Worm (Caenorhabditis elegans): ENCODE measurements around the gene fbxb-87.

fbxb-87 gene

ce11 chrIII:10894220-10894619 is at the start of gene fbxb-87:
TSS of gene fbxb-87 (plus strand) at chrIII:10894520.
- TF ChIP-seq ceh-82 (tag; optimal IDR thresholded peaks at IDR 0.05) (no peak), skn-1 (tag; optimal IDR thresholded peaks at IDR 0.05) (no peak), nhr-237 (tag; optimal IDR thresholded peaks at IDR 0.05) (no peak), nhr-28 (tag; optimal IDR thresholded peaks at IDR 0.05) (no peak), unc-62 (GFP tag; optimal IDR thresholded peaks at IDR 0.05) (no peak)

DNA sequence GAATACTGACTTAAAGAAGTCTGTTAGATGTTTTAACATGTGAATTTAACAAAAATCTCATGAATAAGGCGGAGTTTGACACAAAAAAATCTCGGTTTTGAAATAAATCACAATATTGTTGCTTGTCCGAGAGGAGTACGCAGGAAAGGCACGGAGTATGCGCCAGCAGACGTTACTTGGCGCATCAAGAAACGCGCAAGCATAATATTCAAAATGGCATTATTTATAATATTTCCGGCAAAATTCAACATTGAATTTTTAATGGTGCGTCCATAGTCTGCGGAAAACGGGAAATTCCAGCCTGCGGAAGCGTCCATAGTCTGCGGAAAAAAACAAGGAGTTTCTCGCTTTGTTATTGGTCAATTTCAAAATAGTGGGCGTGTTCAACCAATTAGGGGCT is 49.4 kb upstream of the fbxb-87 start, which contains the start of gene pde-12:
Gene pde-12 (minus strand): TSS at position 148 of the 400 bp plus-strand sequence.
- no peak for TF ChIP-seq unc-39 (tag; optimal IDR thresholded peaks at IDR 0.05)
- no peak for TF ChIP-seq pqm-1 (tag; optimal IDR thresholded peaks at IDR 0.05)
- TF ChIP-seq ceh-28 (tag; optimal IDR thresholded peaks at IDR 0.05) = peak; percentile 51
- peak; percentile 44 for TF ChIP-seq elt-2 (tag; optimal IDR thresholded peaks at IDR 0.05)
- peak; percentile 52 for TF ChIP-seq skn-1 (tag; optimal IDR thresholded peaks at IDR 0.05)
- no peak for TF ChIP-seq ZK546.5 (tag; optimal IDR thresholded peaks at IDR 0.05)
- peak; percentile 1 for TF ChIP-seq egl-5 (tag; optimal IDR thresholded peaks at IDR 0.05)
- TF ChIP-seq nhr-11 (tag; optimal IDR thresholded peaks at IDR 0.05) = no peak
- TF ChIP-seq nhr-23 (tag; optimal IDR thresholded peaks at IDR 0.05) = peak; percentile 91
- TF ChIP-seq nhr-28 (tag; optimal IDR thresholded peaks at IDR 0.05) = no peak
- no peak for TF ChIP-seq fkh-10 (GFP tag; optimal IDR thresholded peaks at IDR 0.05)
- TF ChIP-seq ztf-4 (tag; optimal IDR thresholded peaks at IDR 0.05) = no peak
- no peak for TF ChIP-seq mml-1 (tag; optimal IDR thresholded peaks at IDR 0.05)
- peak; percentile 76 for TF ChIP-seq nhr-43 (tag; optimal IDR thresholded peaks at IDR 0.05; ENCODE audit: poor library complexity, severe bottlenecking)
- peak; percentile 20 for TF ChIP-seq lin-39 (tag; optimal IDR thresholded peaks at IDR 0.05)
- no peak for TF ChIP-seq fos-1 (tag; optimal IDR thresholded peaks at IDR 0.05)
- no peak for TF ChIP-seq ztf-11 (tag; optimal IDR thresholded peaks at IDR 0.05)
- TF ChIP-seq nhr-76 (tag; optimal IDR thresholded peaks at IDR 0.05) = no peak
- no peak for TF ChIP-seq aly-2 (tag; optimal IDR thresholded peaks at IDR 0.05)
- no peak for TF ChIP-seq sea-2 (GFP tag; optimal IDR thresholded peaks at IDR 0.05)
- TF ChIP-seq snpc-4 (tag; optimal IDR thresholded peaks at IDR 0.05) = peak; percentile 25
- no peak for TF ChIP-seq mdl-1 (tag; optimal IDR thresholded peaks at IDR 0.05)
- TF ChIP-seq nhr-25 (tag; optimal IDR thresholded peaks at IDR 0.05) = peak; percentile 67
- peak; percentile 67 for TF ChIP-seq R02D3.7 (tag; optimal IDR thresholded peaks at IDR 0.05)
- peak; percentile 82 for TF ChIP-seq pha-4 (tag; optimal IDR thresholded peaks at IDR 0.05)
- no peak for TF ChIP-seq nhr-12 (tag; optimal IDR thresholded peaks at IDR 0.05)
- no peak for TF ChIP-seq egl-27 (tag; optimal IDR thresholded peaks at IDR 0.05)
- TF ChIP-seq nhr-67 (tag; optimal IDR thresholded peaks at IDR 0.05) = no peak
- TF ChIP-seq elt-3 (tag; optimal IDR thresholded peaks at IDR 0.05) = no peak
- TF ChIP-seq ceh-9 (tag; optimal IDR thresholded peaks at IDR 0.05) = no peak
- no peak for TF ChIP-seq unc-62 (GFP tag; optimal IDR thresholded peaks at IDR 0.05)
- TF ChIP-seq nhr-77 (tag; optimal IDR thresholded peaks at IDR 0.05) = peak; percentile 56
- TF ChIP-seq elt-1 (tag; optimal IDR thresholded peaks at IDR 0.05) = peak; percentile 44
- TF ChIP-seq zag-1 (tag; optimal IDR thresholded peaks at IDR 0.05) = no peak
- TF ChIP-seq lin-15B (tag; optimal IDR thresholded peaks at IDR 0.05) = peak; percentile 89
- TF ChIP-seq fkh-2 (tag; optimal IDR thresholded peaks at IDR 0.05) = no peak
- TF ChIP-seq hmg-11 (tag; optimal IDR thresholded peaks at IDR 0.05) = peak; percentile 71
- peak; percentile 83 for TF ChIP-seq tbx-2 (tag; optimal IDR thresholded peaks at IDR 0.05)
- TF ChIP-seq ceh-82 (tag; optimal IDR thresholded peaks at IDR 0.05) = peak; percentile 6
- no peak for TF ChIP-seq daf-12 (tag; optimal IDR thresholded peaks at IDR 0.05)
- no peak for TF ChIP-seq ama-1 (optimal IDR thresholded peaks at IDR 0.05)
- TF ChIP-seq nfya-1 (tag; optimal IDR thresholded peaks at IDR 0.05; ENCODE audit: insufficient read depth) = peak; percentile 87
- TF ChIP-seq jun-1 (tag; optimal IDR thresholded peaks at IDR 0.05) = peak; percentile 62
- TF ChIP-seq ceh-16 (tag; optimal IDR thresholded peaks at IDR 0.05) = no peak
- TF ChIP-seq eor-1 (tag; optimal IDR thresholded peaks at IDR 0.05) = no peak
- no peak for TF ChIP-seq nhr-237 (tag; optimal IDR thresholded peaks at IDR 0.05)
- peak; percentile 83 for TF ChIP-seq lsy-12 (tag; optimal IDR thresholded peaks at IDR 0.05)
